Fruit fly (Drosophila melanogaster) whole organism, embryonic: ENCODE data around the gene ppk15.
A peak's percentile ranks its signal among the peaks of the same experiment; 100 is the strongest.

Experiments used
- Asciz ChIP-seq: fragments of 200-800 bp; sonication (Bioruptor generic); optimal IDR thresholded peaks from 2 replicates; lab custom pipeline; 2017; ENCODE audit warnings: missing biosample characterization, mild to moderate bottlenecking, missing genetic modification characterization, missing genetic modification reagents
- Awh ChIP-seq: fragments of 200-800 bp; sonication (Bioruptor generic); IDR thresholded peaks from 2 replicates; pipeline ENCODE4, ENCODE4 v1.3.6; 2022; ENCODE audit warnings: missing biosample characterization, missing genetic modification characterization
- BtbVII ChIP-seq: fragments of 200-800 bp; sonication (Bioruptor generic); optimal IDR thresholded peaks from 3 replicates; lab custom pipeline; 2017; ENCODE audit warnings: missing biosample characterization, mild to moderate bottlenecking, missing genetic modification characterization
- CG10654 ChIP-seq: fragments of 200-800 bp; sonication (Bioruptor generic); optimal IDR thresholded peaks from 2 replicates; lab custom pipeline; 2016; ENCODE audit warnings: missing biosample characterization, missing genetic modification characterization
- CG11456 ChIP-seq: fragments of 200-800 bp; sonication (Bioruptor generic); IDR thresholded peaks from 3 replicates; pipeline ENCODE4 v1.3.6; 2022; ENCODE audit warnings: missing biosample characterization, missing genetic modification characterization
- CG12942 ChIP-seq: fragments of 200-800 bp; sonication (Bioruptor generic); optimal IDR thresholded peaks from 3 replicates; lab custom pipeline; 2016; ENCODE audit warnings: missing biosample characterization, missing genetic modification characterization
- CG15601 ChIP-seq: fragments of 200-800 bp; sonication (Bioruptor generic); optimal IDR thresholded peaks from 3 replicates; lab custom pipeline; 2019; ENCODE audit warnings: missing biosample characterization, mild to moderate bottlenecking, missing genetic modification characterization, moderate library complexity
- CG1603 ChIP-seq: fragments of 200-800 bp; sonication (Bioruptor generic); optimal IDR thresholded peaks from 2 replicates; lab custom pipeline; 2019; ENCODE audit warnings: missing biosample characterization, mild to moderate bottlenecking, missing genetic modification characterization, moderate library complexity
- CG17385 ChIP-seq: fragments of 200-800 bp; sonication (Bioruptor generic); optimal IDR thresholded peaks from 3 replicates; lab custom pipeline; 2018; ENCODE audit warnings: missing biosample characterization, mild to moderate bottlenecking, missing genetic modification characterization
- CG2678 ChIP-seq: fragments of 200-800 bp; sonication (Bioruptor generic); optimal IDR thresholded peaks from 3 replicates; lab custom pipeline; 2019; ENCODE audit warnings: missing biosample characterization, mild to moderate bottlenecking, missing genetic modification characterization, moderate library complexity
- CG32532 ChIP-seq: fragments of 200-800 bp; sonication (Bioruptor generic); IDR thresholded peaks from 2 replicates; pipeline ENCODE4 v1.3.6; 2022; ENCODE audit warnings: missing biosample characterization, missing genetic modification characterization
- CG7786 ChIP-seq: fragments of 200-800 bp; sonication (Bioruptor generic); optimal IDR thresholded peaks from 2 replicates; lab custom pipeline; 2016; ENCODE audit warnings: missing biosample characterization, missing genetic modification characterization
- CG8765 ChIP-seq: fragments of 200-800 bp; sonication (Bioruptor generic); IDR thresholded peaks from 2 replicates; pipeline ENCODE4 v1.3.6; 2022; ENCODE audit warnings: missing biosample characterization, missing genetic modification characterization
- CG9437 ChIP-seq: fragments of 200-800 bp; sonication (Bioruptor generic); optimal IDR thresholded peaks from 2 replicates; lab custom pipeline; 2018; ENCODE audit warnings: missing biosample characterization, mild to moderate bottlenecking, missing genetic modification characterization
- CG9876 ChIP-seq: fragments of 200-800 bp; sonication (Bioruptor generic); optimal IDR thresholded peaks from 2 replicates; lab custom pipeline; 2016; ENCODE audit warnings: missing biosample characterization, missing genetic modification characterization
- Camta ChIP-seq: fragments of 200-800 bp; sonication (Bioruptor generic); optimal IDR thresholded peaks from 2 replicates; lab custom pipeline; 2016; ENCODE audit warnings: missing biosample characterization, missing genetic modification characterization
- D ChIP-seq, 2 experiments: fragments of 200-800 bp in 1 of 2; fragments of >200 bp in 1 of 2; sonication (Bioruptor generic) in 1 of 2; optimal IDR thresholded peaks; 2 replicates in 1 of 2; 3 replicates in 1 of 2; lab custom pipeline; 2017; ENCODE audit warnings: mild to moderate bottlenecking in 1 of 2, missing biosample characterization in 1 of 2, missing genetic modification characterization in 1 of 2, missing genetic modification reagents in 1 of 2
- D19B ChIP-seq: fragments of 200-800 bp; sonication (Bioruptor generic); optimal IDR thresholded peaks from 2 replicates; lab custom pipeline; 2017; ENCODE audit warnings: missing biosample characterization, mild to moderate bottlenecking, missing genetic modification characterization
- Dek ChIP-seq: fragments of 200-800 bp; sonication (Bioruptor generic); optimal IDR thresholded peaks from 3 replicates; lab custom pipeline; 2019; ENCODE audit warnings: missing biosample characterization, mild to moderate bottlenecking, missing genetic modification characterization, moderate library complexity
- Doc3 ChIP-seq: fragments of 200-800 bp; sonication (Bioruptor generic); IDR thresholded peaks from 3 replicates; pipeline ENCODE4 v1.3.6; 2022; ENCODE audit warnings: missing biosample characterization, missing genetic modification characterization; ENCODE audit not compliant: partially characterized antibody
- Drgx ChIP-seq: fragments of 200-800 bp; sonication (Bioruptor generic); IDR thresholded peaks from 2 replicates; pipeline ENCODE4 v1.3.6; 2022; ENCODE audit warnings: missing biosample characterization, missing genetic modification characterization
- GATAe ChIP-seq: fragments of 200-800 bp; sonication (Bioruptor generic); conservative IDR thresholded peaks from 2 replicates; pipeline ENCODE4 v1.3.6; 2022; ENCODE audit warnings: missing biosample characterization, missing genetic modification characterization
- Gug ChIP-seq: fragments of 200-800 bp; sonication (Bioruptor generic); IDR thresholded peaks from 4 replicates; pipeline ENCODE4 v1.3.6; 2022; ENCODE audit warnings: missing biosample characterization, missing genetic modification characterization
- H15 ChIP-seq: fragments of 200-800 bp; sonication (Bioruptor generic); IDR thresholded peaks from 3 replicates; pipeline ENCODE4 v1.3.6; 2022; ENCODE audit warnings: missing biosample characterization, missing genetic modification characterization
- Hr39 ChIP-seq: fragments of >200 bp; optimal IDR thresholded peaks from 2 replicates; lab custom pipeline; 2017
- Hsf ChIP-seq: fragments of 200-800 bp; sonication (Bioruptor generic); optimal IDR thresholded peaks from 3 replicates; lab custom pipeline; 2016; ENCODE audit warnings: missing biosample characterization, missing genetic modification characterization
- MBD-R2 ChIP-seq: fragments of 200-800 bp; sonication (Bioruptor generic); IDR thresholded peaks from 2 replicates; pipeline ENCODE4 v1.3.6; 2022; ENCODE audit warnings: missing biosample characterization, missing genetic modification characterization
- Max ChIP-seq: fragments of 200-800 bp; sonication (Bioruptor generic); optimal IDR thresholded peaks from 2 replicates; lab custom pipeline; 2016; ENCODE audit warnings: missing biosample characterization, mild to moderate bottlenecking, missing genetic modification characterization
- NFAT ChIP-seq: fragments of 200-800 bp; sonication (Bioruptor generic); IDR thresholded peaks from 2 replicates; pipeline ENCODE4 v1.3.6; 2022; ENCODE audit warnings: missing biosample characterization, missing genetic modification characterization
- Oaz ChIP-seq: fragments of 200-800 bp; sonication (Bioruptor generic); IDR thresholded peaks from 2 replicates; pipeline ENCODE4 v1.3.6; 2022; ENCODE audit warnings: missing biosample characterization, missing genetic modification characterization
- Stat92E ChIP-seq, 3 experiments: fragments of >200 bp in 2 of 3; fragments of 200-800 bp in 1 of 3; sonication (Bioruptor generic) in 1 of 3; optimal IDR thresholded peaks; 2 replicates each; lab custom pipeline; 2017 to 2019; ENCODE audit warnings: missing biosample characterization in 3 of 3, missing genetic modification characterization in 3 of 3, mild to moderate bottlenecking in 1 of 3, moderate library complexity in 1 of 3
- Taf1 ChIP-seq: fragments of 200-800 bp; sonication (Bioruptor generic); IDR thresholded peaks from 2 replicates; pipeline ENCODE4 v1.3.6; 2022; ENCODE audit warnings: missing biosample characterization, missing genetic modification characterization
- abd-A ChIP-seq: fragments of 200-800 bp; sonication (Bioruptor generic); optimal IDR thresholded peaks from 3 replicates; lab custom pipeline; 2019; ENCODE audit warnings: missing biosample characterization, mild to moderate bottlenecking, missing genetic modification characterization, moderate library complexity
- ase ChIP-seq: fragments of 200-800 bp; sonication (Bioruptor generic); IDR thresholded peaks from 3 replicates; pipeline ENCODE4 v1.3.6; 2022; ENCODE audit warnings: missing biosample characterization, missing genetic modification characterization
- chif ChIP-seq, 2 experiments: fragments of 200-800 bp; sonication (Bioruptor generic); optimal IDR thresholded peaks; 3 replicates each; lab custom pipeline; 2016; ENCODE audit warnings: missing biosample characterization in 2 of 2, missing genetic modification characterization in 2 of 2
- crol ChIP-seq: fragments of 200-800 bp; sonication (Bioruptor generic); IDR thresholded peaks from 2 replicates; pipeline ENCODE4 v1.3.6; 2022; ENCODE audit warnings: missing biosample characterization, missing genetic modification characterization
- disco-r ChIP-seq: fragments of 200-800 bp; sonication (Bioruptor generic); optimal IDR thresholded peaks from 2 replicates; lab custom pipeline; 2016; ENCODE audit warnings: missing biosample characterization, missing genetic modification characterization
- en ChIP-seq: fragments of 200-800 bp; sonication (Bioruptor generic); optimal IDR thresholded peaks from 2 replicates; lab custom pipeline; 2016; ENCODE audit warnings: missing biosample characterization, missing genetic modification characterization
- esg ChIP-seq: fragments of 200-800 bp; sonication (Bioruptor generic); conservative IDR thresholded peaks from 2 replicates; pipeline ENCODE4 v1.3.6; 2022; ENCODE audit warnings: missing biosample characterization, missing genetic modification characterization
- gem ChIP-seq: fragments of 200-800 bp; sonication (Bioruptor generic); optimal IDR thresholded peaks from 2 replicates; lab custom pipeline; 2019; ENCODE audit warnings: missing biosample characterization, mild to moderate bottlenecking, missing genetic modification characterization, moderate library complexity
- her ChIP-seq: fragments of 200-800 bp; sonication (Bioruptor generic); optimal IDR thresholded peaks from 2 replicates; lab custom pipeline; 2016; ENCODE audit warnings: missing biosample characterization, missing genetic modification characterization
- lmd ChIP-seq: fragments of 200-800 bp; sonication (Bioruptor generic); IDR thresholded peaks from 2 replicates; pipeline ENCODE4 v1.3.6; 2022; ENCODE audit warnings: missing biosample characterization, missing genetic modification characterization
- nerfin-1 ChIP-seq: fragments of 200-800 bp; sonication (Bioruptor generic); optimal IDR thresholded peaks from 3 replicates; lab custom pipeline; 2019; ENCODE audit warnings: missing biosample characterization, mild to moderate bottlenecking, missing genetic modification characterization, moderate library complexity
- org-1 ChIP-seq: fragments of 200-800 bp; sonication (Bioruptor generic); optimal IDR thresholded peaks from 2 replicates; lab custom pipeline; 2017; ENCODE audit warnings: missing biosample characterization, missing genetic modification characterization
- pnt ChIP-seq: fragments of 200-800 bp; sonication (Bioruptor generic); optimal IDR thresholded peaks from 3 replicates; lab custom pipeline; 2016; ENCODE audit warnings: missing biosample characterization, missing genetic modification characterization
- pros ChIP-seq: fragments of 200-800 bp; sonication (Bioruptor generic); optimal IDR thresholded peaks from 3 replicates; lab custom pipeline; 2019; ENCODE audit warnings: missing biosample characterization, mild to moderate bottlenecking, missing genetic modification characterization, moderate library complexity
- ranshi ChIP-seq: fragments of 200-800 bp; sonication (Bioruptor generic); IDR thresholded peaks from 2 replicates; pipeline ENCODE4 v1.3.6; 2022; ENCODE audit warnings: missing biosample characterization, missing genetic modification characterization
- schlank ChIP-seq: fragments of 200-800 bp; sonication (Bioruptor generic); optimal IDR thresholded peaks from 2 replicates; lab custom pipeline; 2018; ENCODE audit warnings: missing biosample characterization, mild to moderate bottlenecking, missing genetic modification characterization
- sr ChIP-seq: fragments of 200-800 bp; sonication (Bioruptor generic); IDR thresholded peaks from 3 replicates; pipeline ENCODE4 v1.3.6; 2022; ENCODE audit warnings: missing biosample characterization, missing genetic modification characterization
- trh ChIP-seq: fragments of 200-800 bp; sonication (Bioruptor generic); optimal IDR thresholded peaks from 2 replicates; lab custom pipeline; 2016; ENCODE audit warnings: missing biosample characterization, missing genetic modification characterization
- zen ChIP-seq: fragments of 200-800 bp; sonication (Bioruptor generic); optimal IDR thresholded peaks from 3 replicates; lab custom pipeline; 2018; ENCODE audit warnings: missing biosample characterization, mild to moderate bottlenecking, missing genetic modification characterization, moderate library complexity

ppk15 gene

dm6 chr3R:26436540-26436939, 33.1 kb upstream of the ppk15 start (continued):
- TF ChIP-seq CG17385 (GFP tag; lab: Kevin White, UChicago), result peak; percentile 19
- TF ChIP-seq Awh (GFP tag; lab: Robert Waterston, UW), result peak; percentile 31; the same call in 1 of the 2 replicates
- peak; percentile 70 for TF ChIP-seq gem (tag; lab: Kevin White, UChicago)
- TF ChIP-seq CG10654 (GFP tag; lab: Kevin White, UChicago), result peak; percentile 13
- peak; percentile 14 for TF ChIP-seq CG7786
- TF ChIP-seq CG9437 (GFP tag; lab: Kevin White, UChicago), result peak; percentile 2
- peak; percentile 33; the same call in 1 of the 2 replicates for TF ChIP-seq esg (GFP tag; lab: Robert Waterston, UW)
- no peak; the same call in 3 of the 4 replicates for TF ChIP-seq Gug (GFP tag; lab: Robert Waterston, UW)
- peak; percentile 52 for TF ChIP-seq lmd
- no peak for TF ChIP-seq CG15601 (tag; lab: Kevin White, UChicago)
- TF ChIP-seq disco-r (GFP tag; lab: Kevin White, UChicago), result no peak
- peak; percentile 55 for TF ChIP-seq CG2678
- TF ChIP-seq Taf1 (GFP tag; lab: Robert Waterston, UW), result no peak
- no peak for TF ChIP-seq CG8765 (GFP tag; lab: Robert Waterston, UW)
- no peak for TF ChIP-seq Hr39 (lab: Kevin White, UChicago)
- peak; percentile 44 to 47 for TF ChIP-seq chif (GFP tag; optimal IDR thresholded peaks at IDR 0.05; lab: Kevin White, UChicago)
- TF ChIP-seq BtbVII (GFP tag; lab: Kevin White, UChicago), result no peak
- TF ChIP-seq CG11456, result no peak
- TF ChIP-seq CG9876, result no peak
- TF ChIP-seq pros (GFP tag; lab: Kevin White, UChicago), result no peak
- no peak for TF ChIP-seq nerfin-1
- TF ChIP-seq sr (GFP tag; lab: Robert Waterston, UW), result no peak
- TF ChIP-seq her (GFP tag; lab: Kevin White, UChicago), result no peak
- TF ChIP-seq Max (GFP tag; lab: Kevin White, UChicago), result no peak
- TF ChIP-seq pnt, result peak; percentile 29
- TF ChIP-seq Doc3 (GFP tag; lab: Robert Waterston, UW), result no peak
- TF ChIP-seq D (optimal IDR thresholded peaks at IDR 0.05; lab: Kevin White, UChicago), result no peak
- no peak for TF ChIP-seq D (GFP tag; optimal IDR thresholded peaks at IDR 0.05; lab: Kevin White, UChicago)
- TF ChIP-seq GATAe (GFP tag; lab: Robert Waterston, UW), result no peak
- no peak for TF ChIP-seq Camta (GFP tag; lab: Kevin White, UChicago)
- TF ChIP-seq D19B (GFP tag; lab: Kevin White, UChicago), result no peak
- TF ChIP-seq zen (tag; lab: Kevin White, UChicago), result no peak
- TF ChIP-seq Stat92E (GFP tag; optimal IDR thresholded peaks at IDR 0.05; lab: Kevin White, UChicago), result no peak
- no peak for TF ChIP-seq schlank (tag; lab: Kevin White, UChicago)
- peak; percentile 43; the same call in 1 of the 2 replicates for TF ChIP-seq ranshi (GFP tag; lab: Robert Waterston, UW)
- no peak for TF ChIP-seq org-1 (GFP tag; lab: Kevin White, UChicago)
- TF ChIP-seq ase (GFP tag; lab: Robert Waterston, UW), result peak; percentile 47; the same call in 2 of the 3 replicates
- TF ChIP-seq abd-A, result no peak
- peak; percentile 71; the same call in 1 of the 2 replicates for TF ChIP-seq Drgx (GFP tag; lab: Robert Waterston, UW)
- peak; percentile 7 for TF ChIP-seq CG12942
- no peak for TF ChIP-seq Oaz
- no peak; the same call in 1 of the 2 replicates for TF ChIP-seq MBD-R2 (GFP tag; lab: Robert Waterston, UW)
- TF ChIP-seq crol (GFP tag; lab: Robert Waterston, UW), result no peak
- TF ChIP-seq CG32532 (GFP tag; lab: Robert Waterston, UW), result 0 out of 2 replicates have a peak, but pooled peaks have one; percentile 17
- TF ChIP-seq CG1603 (tag; lab: Kevin White, UChicago), result peak; percentile 83
- TF ChIP-seq Dek (tag; lab: Kevin White, UChicago), result no peak
- TF ChIP-seq H15 (GFP tag; lab: Robert Waterston, UW), result peak; percentile 48; the same call in 1 of the 3 replicates
- TF ChIP-seq NFAT (GFP tag; lab: Robert Waterston, UW), result no peak
- peak; percentile 61 for TF ChIP-seq Hsf (GFP tag; lab: Kevin White, UChicago)
- TF ChIP-seq trh (GFP tag; lab: Kevin White, UChicago), result peak; percentile 41
- TF ChIP-seq Asciz, result no peak
- TF ChIP-seq en, result no peak
